Worm (Caenorhabditis elegans): ENCODE results near the gene M05D6.5.

Gene M05D6.5

DNA sequence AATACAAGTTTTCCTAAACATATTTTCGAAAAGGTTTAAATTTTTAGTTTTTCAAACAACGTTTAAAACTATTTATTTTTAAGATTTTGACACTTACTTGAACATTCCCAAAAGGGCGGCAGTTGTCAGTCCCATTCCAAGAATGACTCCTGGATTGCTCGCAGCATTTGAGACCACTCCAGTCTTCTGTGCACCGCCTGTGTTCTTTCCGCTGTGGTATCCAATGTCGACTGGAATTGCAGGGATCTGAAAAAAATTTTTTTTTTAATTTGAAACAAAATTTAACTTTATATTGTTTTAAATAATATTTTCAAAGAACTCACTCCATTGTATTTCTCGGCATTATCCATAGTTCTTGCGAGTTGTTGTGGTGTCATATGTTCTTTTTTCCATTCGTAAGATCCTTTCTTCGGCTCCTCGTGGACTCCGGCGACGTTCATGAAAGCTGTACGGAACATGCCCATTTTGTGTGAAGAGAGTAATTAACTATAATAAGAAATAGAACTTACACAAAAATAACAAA is at the start of gene M05D6.5:
Gene M05D6.5 (minus strand): TSS at position 473 of the 523 bp plus-strand sequence.
- TF ChIP-seq sma-9 (GFP tag; optimal IDR thresholded peaks at IDR 0.05) (no peak), sma-9 (tag; optimal IDR thresholded peaks at IDR 0.05) (no peak), ztf-4 (tag; optimal IDR thresholded peaks at IDR 0.05) (peak; percentile 67), lin-13 (GFP tag; optimal IDR thresholded peaks at IDR 0.05) (no peak), nhr-10 (tag; optimal IDR thresholded peaks at IDR 0.05) (no peak), ama-1 (optimal IDR thresholded peaks at IDR 0.05) (peak; percentile 20), peb-1 (tag; optimal IDR thresholded peaks at IDR 0.05) (no peak), egl-27 (tag; optimal IDR thresholded peaks at IDR 0.05) (no peak)

ce11 chrII:8531181-8531759 is 49.3 kb upstream of the M05D6.5 start, which contains the start of gene gldi-7:
gldi-7 (minus strand) TSS chrII:8531222.
- no peak for TF ChIP-seq sma-3 (GFP tag; optimal IDR thresholded peaks at IDR 0.05)
- TF ChIP-seq fos-1 (tag; optimal IDR thresholded peaks at IDR 0.05), result peak; percentile 67

DNA sequence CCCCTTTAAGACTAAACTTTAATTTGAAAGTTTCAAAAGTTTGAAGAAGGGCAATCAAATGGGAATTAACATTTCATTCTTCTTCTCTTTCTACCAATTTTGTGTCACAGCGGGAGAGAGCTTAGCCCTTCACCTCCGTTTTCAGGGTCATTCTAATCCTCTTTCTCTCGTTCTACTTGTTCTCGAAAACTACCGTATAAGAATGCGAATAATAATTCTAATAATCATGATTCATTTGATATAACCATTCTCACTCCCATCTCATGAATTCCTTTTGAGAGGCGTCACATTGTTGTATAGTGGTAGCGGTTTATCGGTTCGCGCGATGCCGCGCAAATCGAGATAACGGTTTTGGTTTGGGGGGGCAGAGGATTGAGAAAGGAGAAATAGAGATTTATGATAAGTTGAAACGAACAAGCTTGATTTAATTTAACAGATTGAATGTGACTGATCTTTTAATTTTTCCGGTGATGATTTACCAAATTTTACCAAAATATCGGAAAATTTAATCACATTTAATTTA is 47.2 kb upstream of the M05D6.5 start:
- TF ChIP-seq nhr-25 (tag; optimal IDR thresholded peaks at IDR 0.05), result peak; percentile 54
- no peak for TF ChIP-seq gmeb-1 (tag; optimal IDR thresholded peaks at IDR 0.05)

- TF ChIP-seq nhr-12 (tag; optimal IDR thresholded peaks at IDR 0.05) (no peak), F13H6.1 (tag; optimal IDR thresholded peaks at IDR 0.05) (peak; percentile 34), unc-39 (tag; optimal IDR thresholded peaks at IDR 0.05) (no peak), blmp-1 (tag; optimal IDR thresholded peaks at IDR 0.05; ENCODE audit: insufficient read depth) (no peak), lin-13 (GFP tag; optimal IDR thresholded peaks at IDR 0.05) (no peak), gmeb-1 (tag; optimal IDR thresholded peaks at IDR 0.05) (peak; percentile 28), fos-1 (tag; optimal IDR thresholded peaks at IDR 0.05) (no peak), lsy-2 (tag; optimal IDR thresholded peaks at IDR 0.05) (peak in 1 of 2 experiments; percentile 74), nhr-25 (tag; optimal IDR thresholded peaks at IDR 0.05) (no peak), nhr-23 (tag; optimal IDR thresholded peaks at IDR 0.05) (no peak), unc-62 (GFP tag; optimal IDR thresholded peaks at IDR 0.05) (no peak), sem-4 (tag; optimal IDR thresholded peaks at IDR 0.05) (peak; percentile 11), R02D3.7 (tag; optimal IDR thresholded peaks at IDR 0.05) (no peak), ama-1 (optimal IDR thresholded peaks at IDR 0.05) (no peak), alr-1 (tag; optimal IDR thresholded peaks at IDR 0.05) (no peak), nhr-21 (tag; optimal IDR thresholded peaks at IDR 0.05) (no peak), unc-55 (GFP tag; optimal IDR thresholded peaks at IDR 0.05) (peak; percentile 57), egl-27 (tag; optimal IDR thresholded peaks at IDR 0.05) (no peak), Y55F3AM.14 (GFP tag; optimal IDR thresholded peaks at IDR 0.05) (no peak), crh-2 (tag; optimal IDR thresholded peaks at IDR 0.05) (peak; percentile 15), sma-9 (GFP tag; optimal IDR thresholded peaks at IDR 0.05) (peak; percentile 16), sma-9 (tag; optimal IDR thresholded peaks at IDR 0.05) (no peak), mab-5 (tag; optimal IDR thresholded peaks at IDR 0.05) (no peak), ztf-11 (tag; optimal IDR thresholded peaks at IDR 0.05) (no peak), nhr-237 (tag; optimal IDR thresholded peaks at IDR 0.05) (no peak), mdl-1 (tag; optimal IDR thresholded peaks at IDR 0.05) (no peak), sma-3 (GFP tag; optimal IDR thresholded peaks at IDR 0.05) (peak; percentile 13)
Observed at ce11 chrII:8525133-8525736, 43.2 kb upstream of the M05D6.5 start, which contains the start of the genes prp-9 and mrps-18B. prp-9 (minus strand) TSS chrII:8525396. mrps-18B (plus strand) TSS chrII:8525681.

DNA sequence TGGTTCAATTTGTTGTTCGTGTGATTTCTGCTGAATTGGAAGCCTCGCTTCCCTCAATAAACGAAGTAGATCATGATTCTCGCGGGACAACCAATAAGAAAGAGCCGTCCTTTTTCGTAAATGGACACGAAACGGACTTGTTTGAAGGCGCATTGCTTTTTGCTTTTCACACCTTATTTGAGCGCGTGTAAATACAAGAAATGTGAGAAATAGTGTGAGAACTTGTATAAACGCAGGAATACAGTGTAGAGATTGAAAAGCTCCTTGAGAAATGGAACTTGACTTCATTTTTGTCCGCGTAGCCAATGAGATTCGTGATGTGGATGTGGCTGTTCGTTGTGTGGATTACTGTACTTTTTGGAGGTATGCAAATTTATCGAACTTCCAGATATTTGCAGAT is 38.6 kb upstream of the M05D6.5 start, which contains the start of gene cht-2:
Gene cht-2 (plus strand): TSS at position 301 of the 400 bp plus-strand sequence.
- TF ChIP-seq mdl-1 (tag; optimal IDR thresholded peaks at IDR 0.05) (no peak), nhr-237 (tag; optimal IDR thresholded peaks at IDR 0.05) (no peak), F13H6.1 (tag; optimal IDR thresholded peaks at IDR 0.05) (no peak), snpc-4 (tag; optimal IDR thresholded peaks at IDR 0.05) (no peak), aly-2 (tag; optimal IDR thresholded peaks at IDR 0.05) (no peak), alr-1 (tag; optimal IDR thresholded peaks at IDR 0.05) (no peak), unc-55 (GFP tag; optimal IDR thresholded peaks at IDR 0.05) (no peak), ama-1 (optimal IDR thresholded peaks at IDR 0.05) (no peak), lin-39 (tag; optimal IDR thresholded peaks at IDR 0.05) (no peak), Y55F3AM.14 (GFP tag; optimal IDR thresholded peaks at IDR 0.05) (no peak), blmp-1 (tag; optimal IDR thresholded peaks at IDR 0.05; ENCODE audit: insufficient read depth) (no peak), lin-13 (GFP tag; optimal IDR thresholded peaks at IDR 0.05) (no peak), nhr-21 (tag; optimal IDR thresholded peaks at IDR 0.05) (no peak), crh-2 (tag; optimal IDR thresholded peaks at IDR 0.05) (no peak), lsy-2 (tag; optimal IDR thresholded peaks at IDR 0.05) (no peak), lin-11 (tag; optimal IDR thresholded peaks at IDR 0.05) (no peak), fos-1 (tag; optimal IDR thresholded peaks at IDR 0.05) (no peak)

Measured in whole organism, L2 larva.